Fruit fly (Drosophila melanogaster) whole organism, wandering third instar larva: ENCODE data around the gene Sgs3.

ENCODE experiments used
- CG32264 ChIP-seq: fragments of 200-800 bp; sonication (Bioruptor generic); optimal IDR thresholded peaks from 2 replicates; lab custom pipeline; 2016; ENCODE audit warnings: missing biosample characterization, missing genetic modification characterization
- CG9705 ChIP-seq: fragments of 200-800 bp; sonication (Bioruptor generic); optimal IDR thresholded peaks from 2 replicates; lab custom pipeline; 2018; ENCODE audit warnings: missing biosample characterization, mild to moderate bottlenecking, missing genetic modification characterization
- Dfd ChIP-seq: fragments of >200 bp; optimal IDR thresholded peaks from 2 replicates; lab custom pipeline; 2017; ENCODE audit warnings: missing biosample characterization, missing genetic modification characterization
- Dif ChIP-seq: fragments of 200-275, 200-300 bp; sonication (Bioruptor generic); optimal IDR thresholded peaks from 2 replicates; lab custom pipeline; 2018; ENCODE audit warnings: missing biosample characterization, missing genetic modification characterization; ENCODE audit not compliant: partially characterized antibody
- GATAd ChIP-seq: sonication (Bioruptor generic); optimal IDR thresholded peaks from 2 replicates; lab custom pipeline; 2016; ENCODE audit warnings: missing biosample characterization, missing genetic modification characterization
- HLH106 ChIP-seq: fragments of 200-800 bp; optimal IDR thresholded peaks from 3 replicates; lab custom pipeline; 2019; ENCODE audit warnings: missing biosample characterization, mild to moderate bottlenecking, missing genetic modification characterization, moderate library complexity
- Hnf4 ChIP-seq: fragments of 200-800 bp; sonication (Bioruptor generic); optimal IDR thresholded peaks from 2 replicates; lab custom pipeline; 2016; ENCODE audit warnings: missing biosample characterization, mild to moderate bottlenecking, missing genetic modification characterization
- Hr78 ChIP-seq: fragments of >200 bp; optimal IDR thresholded peaks from 2 replicates; lab custom pipeline; 2017; ENCODE audit warnings: missing biosample characterization, missing genetic modification characterization
- Jra ChIP-seq: sonication (Bioruptor generic); optimal IDR thresholded peaks from 2 replicates; lab custom pipeline; 2016; ENCODE audit warnings: missing biosample characterization, missing genetic modification characterization
- Mio ChIP-seq: sonication (Bioruptor generic); optimal IDR thresholded peaks from 2 replicates; lab custom pipeline; 2016; ENCODE audit warnings: missing biosample characterization, missing genetic modification characterization
- Myc ChIP-seq: fragments of >200 bp; optimal IDR thresholded peaks from 2 replicates; lab custom pipeline; 2017
- N ChIP-seq: fragments of >200 bp; optimal IDR thresholded peaks from 2 replicates; lab custom pipeline; 2018; ENCODE audit warnings: missing biosample characterization, missing external identifiers, missing genetic modification characterization
- OdsH ChIP-seq: fragments of 200-800 bp; sonication (Bioruptor generic); optimal IDR thresholded peaks from 2 replicates; lab custom pipeline; 2016; ENCODE audit warnings: missing biosample characterization, mild to moderate bottlenecking, missing genetic modification characterization
- Rel ChIP-seq, 2 experiments: fragments of 200-800 bp; sonication (Bioruptor generic) in 1 of 2; optimal IDR thresholded peaks; 2 replicates in 1 of 2; 3 replicates in 1 of 2; lab custom pipeline; 2016 to 2019; ENCODE audit warnings: mild to moderate bottlenecking in 2 of 2, missing biosample characterization in 2 of 2, missing genetic modification characterization in 2 of 2, moderate library complexity in 1 of 2
- Sp1 ChIP-seq: fragments of 200-800 bp; sonication (Bioruptor generic); optimal IDR thresholded peaks from 3 replicates; lab custom pipeline; 2019; ENCODE audit warnings: missing biosample characterization, mild to moderate bottlenecking, missing genetic modification characterization, moderate library complexity
- Vsx2 ChIP-seq: fragments of 200-300, 225-300 bp; sonication (Bioruptor generic); optimal IDR thresholded peaks from 2 replicates; lab custom pipeline; 2018; ENCODE audit warnings: missing biosample characterization, missing genetic modification characterization; ENCODE audit not compliant: partially characterized antibody
- br ChIP-seq: fragments of 200-800 bp; sonication (Bioruptor generic); optimal IDR thresholded peaks from 2 replicates; lab custom pipeline; 2016; ENCODE audit warnings: missing biosample characterization, missing genetic modification characterization
- dmrt93B ChIP-seq: fragments of 200-800 bp; sonication (Bioruptor generic); optimal IDR thresholded peaks from 2 replicates; lab custom pipeline; 2018; ENCODE audit warnings: missing biosample characterization, mild to moderate bottlenecking, missing genetic modification characterization
- dsf ChIP-seq: sonication (Bioruptor generic); optimal IDR thresholded peaks from 2 replicates; lab custom pipeline; 2016; ENCODE audit warnings: missing biosample characterization, missing genetic modification characterization, borderline replicate concordance
- foxo ChIP-seq, 2 experiments: fragments of 200-800 bp; sonication (Bioruptor generic); optimal IDR thresholded peaks; 2 replicates in 1 of 2; 3 replicates in 1 of 2; lab custom pipeline; 2016 to 2017; ENCODE audit warnings: missing biosample characterization in 2 of 2, missing genetic modification characterization in 2 of 2
- fru ChIP-seq: fragments of 200-800 bp; sonication (Bioruptor generic); optimal IDR thresholded peaks from 3 replicates; lab custom pipeline; 2016; ENCODE audit warnings: missing biosample characterization, mild to moderate bottlenecking, missing genetic modification characterization
- h ChIP-seq: fragments of 200-800 bp; sonication (Bioruptor generic); optimal IDR thresholded peaks from 3 replicates; lab custom pipeline; 2016; ENCODE audit warnings: missing biosample characterization, mild to moderate bottlenecking, missing genetic modification characterization
- jim ChIP-seq: fragments of 175-275, 200-325 bp; sonication (Bioruptor generic); optimal IDR thresholded peaks from 2 replicates; lab custom pipeline; 2016; ENCODE audit warnings: missing biosample characterization, mild to moderate bottlenecking, missing genetic modification characterization
- pan ChIP-seq: fragments of >200 bp; optimal IDR thresholded peaks from 2 replicates; lab custom pipeline; 2017
- rgr ChIP-seq: fragments of 200-800 bp; sonication (Bioruptor generic); optimal IDR thresholded peaks from 3 replicates; lab custom pipeline; 2016; ENCODE audit warnings: missing biosample characterization, mild to moderate bottlenecking, missing genetic modification characterization
- sage ChIP-seq: fragments of 200-800 bp; sonication (Bioruptor generic); optimal IDR thresholded peaks from 2 replicates; lab custom pipeline; 2016; ENCODE audit warnings: missing biosample characterization, mild to moderate bottlenecking, missing genetic modification characterization
- sv ChIP-seq: fragments of 200-800 bp; sonication (Bioruptor generic); optimal IDR thresholded peaks from 3 replicates; lab custom pipeline; 2016; ENCODE audit warnings: missing biosample characterization, missing genetic modification characterization
- usp ChIP-seq: fragments of >200 bp; optimal IDR thresholded peaks from 2 replicates; lab custom pipeline; 2017; ENCODE audit warnings: missing biosample characterization, missing genetic modification characterization
- woc ChIP-seq: sonication (Bioruptor generic); optimal IDR thresholded peaks from 2 replicates; lab custom pipeline; 2016; ENCODE audit warnings: missing biosample characterization, mild to moderate bottlenecking, missing genetic modification characterization

Gene Sgs3

DNA sequence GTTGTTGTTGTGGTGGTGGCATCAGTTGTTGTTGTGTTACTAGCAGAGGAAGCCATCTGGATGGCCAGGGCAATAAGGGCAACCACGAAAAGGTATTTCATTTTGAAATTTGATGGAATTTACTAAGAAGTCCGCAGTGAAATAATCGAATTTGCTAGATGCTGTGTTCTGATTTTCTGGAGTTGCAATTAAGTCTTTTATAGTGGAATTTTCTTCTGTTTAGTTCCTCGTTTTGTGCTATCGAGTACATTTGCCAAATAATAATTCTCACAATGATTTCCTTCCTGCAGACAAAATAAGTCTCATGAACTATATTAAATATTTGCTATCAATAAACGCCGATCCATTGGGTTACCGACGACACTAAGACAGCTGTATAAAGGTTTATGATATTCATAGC lies 1.5 kb upstream of the Sgs3 start, which contains the start of gene CG33272:
CG33272 (minus strand) TSS at position 101 of the 400 bp plus-strand sequence.
- TF ChIP-seq Rel (GFP tag; optimal IDR thresholded peaks at IDR 0.05; lab: Kevin White, UChicago) (no peak), Rel (tag; optimal IDR thresholded peaks at IDR 0.05; lab: Kevin White, UChicago) (no peak), h (GFP tag; lab: Kevin White, UChicago) (no peak)

dm6 chr3L:11511243-11511642 lies 778 bp upstream of the Sgs3 start:
- TF ChIP-seq dmrt93B (GFP tag; lab: Kevin White, UChicago): no peak
- TF ChIP-seq Sp1 (GFP tag; lab: Kevin White, UChicago): no peak
- TF ChIP-seq N (GFP tag; lab: Kevin White, UChicago): no peak
- TF ChIP-seq jim (GFP tag; lab: Kevin White, UChicago): no peak
- no peak for TF ChIP-seq woc (GFP tag; lab: Kevin White, UChicago)
- no peak for TF ChIP-seq GATAd (GFP tag; lab: Kevin White, UChicago)
- no peak for TF ChIP-seq Vsx2 (GFP tag; lab: Kevin White, UChicago)
- TF ChIP-seq sv: no peak
- TF ChIP-seq fru: no peak
- no peak for TF ChIP-seq Dif (GFP tag; lab: Kevin White, UChicago)
- TF ChIP-seq Dfd (GFP tag; lab: Kevin White, UChicago): no peak
- no peak for TF ChIP-seq rgr (GFP tag; lab: Kevin White, UChicago)
- TF ChIP-seq dsf (GFP tag; lab: Kevin White, UChicago): no peak
- TF ChIP-seq Mio (GFP tag; lab: Kevin White, UChicago): no peak
- no peak for TF ChIP-seq CG9705 (GFP tag; lab: Kevin White, UChicago)
- no peak for TF ChIP-seq Hr78 (GFP tag; lab: Kevin White, UChicago)
- no peak for TF ChIP-seq pan
- TF ChIP-seq br (GFP tag; lab: Kevin White, UChicago): no peak
- no peak for TF ChIP-seq CG32264 (GFP tag; lab: Kevin White, UChicago)
- TF ChIP-seq Hnf4: no peak
- TF ChIP-seq, all 38 proteins: peak for 0

DNA sequence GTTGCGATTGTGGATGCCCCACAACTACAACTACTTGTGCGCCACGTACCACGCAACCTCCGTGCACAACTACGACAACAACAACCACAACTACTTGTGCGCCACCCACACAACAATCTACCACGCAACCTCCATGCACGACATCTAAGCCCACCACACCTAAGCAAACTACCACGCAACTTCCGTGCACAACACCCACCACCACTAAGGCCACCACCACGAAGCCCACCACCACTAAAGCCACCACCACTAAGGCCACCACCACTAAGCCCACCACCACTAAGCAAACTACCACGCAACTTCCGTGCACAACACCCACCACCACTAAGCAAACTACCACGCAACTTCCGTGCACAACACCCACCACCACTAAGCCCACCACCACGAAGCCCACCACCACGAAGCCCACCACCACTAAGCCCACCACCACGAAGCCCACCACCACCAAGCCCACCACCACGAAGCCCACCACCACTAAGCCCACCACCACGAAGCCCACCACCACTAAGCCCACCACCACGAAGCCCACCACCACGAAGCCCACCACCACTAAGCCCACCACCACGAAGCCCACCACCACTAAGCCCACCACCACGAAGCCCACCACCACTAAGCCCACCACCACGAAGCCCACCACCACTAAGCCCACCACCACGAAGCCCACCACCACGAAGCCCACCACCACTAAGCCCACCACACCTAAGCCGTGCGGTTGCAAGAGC lies 515 bp downstream of the Sgs3 start:
- TF ChIP-seq Dfd (GFP tag; lab: Kevin White, UChicago): peak; percentile 9

DNA sequence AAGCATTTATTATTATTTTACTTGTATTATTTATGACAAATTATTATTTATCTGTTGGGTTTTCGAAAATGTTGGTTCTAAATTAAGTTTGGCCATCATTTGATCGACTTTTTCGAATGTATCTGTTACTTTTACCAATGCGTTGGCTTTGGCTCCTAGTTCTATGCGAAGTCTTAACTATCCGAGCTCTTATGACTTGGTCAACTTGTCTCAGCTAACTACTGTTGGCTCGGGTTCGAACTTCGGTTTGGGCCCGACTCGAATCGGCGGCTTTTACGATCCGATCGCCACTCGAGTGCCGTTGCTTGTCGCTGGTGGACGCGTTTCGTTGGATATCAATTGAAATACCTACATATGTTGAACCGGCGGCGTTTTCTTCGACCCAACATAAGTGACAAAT lies 1.4 kb downstream of the Sgs3 start, which contains the start of gene CG7512:
CG7512 (plus strand) TSS at position 301 of the 400 bp plus-strand sequence.
- no peak for TF ChIP-seq Dfd (GFP tag; lab: Kevin White, UChicago)
- TF ChIP-seq Dif (GFP tag; lab: Kevin White, UChicago): no peak
- no peak for TF ChIP-seq Hr78 (GFP tag; lab: Kevin White, UChicago)
- no peak for TF ChIP-seq usp
- no peak for TF ChIP-seq Myc (lab: Kevin White, UChicago)
- TF ChIP-seq jim (GFP tag; lab: Kevin White, UChicago): no peak
- TF ChIP-seq h (GFP tag; lab: Kevin White, UChicago): no peak
- no peak for TF ChIP-seq fru
- no peak for TF ChIP-seq sage (GFP tag; lab: Kevin White, UChicago)
- no peak for TF ChIP-seq N (GFP tag; lab: Kevin White, UChicago)
- TF ChIP-seq Hnf4: no peak
- no peak for TF ChIP-seq CG9705 (GFP tag; lab: Kevin White, UChicago)
- no peak for TF ChIP-seq GATAd (GFP tag; lab: Kevin White, UChicago)
- no peak for TF ChIP-seq OdsH (GFP tag; lab: Kevin White, UChicago)
- TF ChIP-seq Mio (GFP tag; lab: Kevin White, UChicago): no peak

- no peak for TF ChIP-seq Jra (GFP tag; lab: Kevin White, UChicago)
- peak; percentile 49 for TF ChIP-seq h (GFP tag; lab: Kevin White, UChicago)
- peak in 1 of 2 experiments; percentile 37 for TF ChIP-seq foxo (GFP tag; optimal IDR thresholded peaks at IDR 0.05; lab: Kevin White, UChicago)
- TF ChIP-seq Hnf4: no peak
- peak; percentile 25 for TF ChIP-seq br (GFP tag; lab: Kevin White, UChicago)
- TF ChIP-seq Vsx2 (GFP tag; lab: Kevin White, UChicago): no peak
- no peak for TF ChIP-seq Dif (GFP tag; lab: Kevin White, UChicago)
- no peak for TF ChIP-seq usp
- TF ChIP-seq fru: peak; percentile 32
- no peak for TF ChIP-seq Rel (GFP tag; optimal IDR thresholded peaks at IDR 0.05; lab: Kevin White, UChicago)
- no peak for TF ChIP-seq Rel (tag; optimal IDR thresholded peaks at IDR 0.05; lab: Kevin White, UChicago)
- no peak for TF ChIP-seq HLH106 (tag; lab: Kevin White, UChicago)
- no peak for TF ChIP-seq sage (GFP tag; lab: Kevin White, UChicago)
- no peak for TF ChIP-seq pan
- TF ChIP-seq Dfd (GFP tag; lab: Kevin White, UChicago): peak; percentile 65
- TF ChIP-seq rgr (GFP tag; lab: Kevin White, UChicago): no peak
Measured at dm6 chr3L:11515349-11516079, 3.5 kb downstream of the Sgs3 start.
